Worm (Caenorhabditis elegans) whole organism, midembryonic: ENCODE data around the gene klp-3.

Experiments used
- T22C8.4 ChIP-seq: fragments of 200-800 bp; sonication (Bioruptor generic); IDR thresholded peaks from 2 replicates; pipeline ENCODE4 v1.3.6; 2022; ENCODE audit warnings: missing genetic modification characterization, missing compliant biosample characterization
- cog-1 ChIP-seq: sonication (generic microtip); optimal IDR thresholded peaks from 2 replicates; lab custom pipeline; 2016; ENCODE audit warnings: missing genetic modification characterization, missing compliant biosample characterization
- flt-1 ChIP-seq: fragments of 200-800 bp; sonication (Bioruptor generic); IDR thresholded peaks from 2 replicates; pipeline ENCODE4 v1.3.6; 2022; ENCODE audit warnings: missing genetic modification characterization, missing compliant biosample characterization
- klf-2 ChIP-seq: fragments of 200-800 bp; sonication (Bioruptor generic); conservative IDR thresholded peaks from 2 replicates; pipeline ENCODE4 v1.3.6; 2022; ENCODE audit warnings: missing genetic modification reagents, missing genetic modification characterization, missing compliant biosample characterization
- med-1 ChIP-seq: sonication (generic microtip); optimal IDR thresholded peaks from 2 replicates; lab custom pipeline; 2017; ENCODE audit warnings: missing genetic modification characterization, mild to moderate bottlenecking, missing compliant biosample characterization, antibody characterized with exemption, missing genetic modification reagents; ENCODE audit not compliant: insufficient read depth
- ref-1 ChIP-seq: fragments of 200-800 bp; sonication (Bioruptor generic); conservative IDR thresholded peaks from 2 replicates; pipeline ENCODE4 v1.3.6; 2022; ENCODE audit warnings: missing genetic modification reagents, missing genetic modification characterization, missing compliant biosample characterization
- tab-1 ChIP-seq: fragments of 200-800 bp; sonication (Bioruptor generic); IDR thresholded peaks from 2 replicates; pipeline ENCODE4 v1.3.6; 2022; ENCODE audit warnings: missing genetic modification characterization, missing compliant biosample characterization
- ztf-23 ChIP-seq: fragments of 200-800 bp; sonication (Bioruptor generic); IDR thresholded peaks from 2 replicates; pipeline ENCODE4 v1.3.6; 2022; ENCODE audit warnings: missing genetic modification reagents, missing genetic modification characterization, missing compliant biosample characterization
- ztf-29 ChIP-seq: fragments of 200-800 bp; sonication (Bioruptor generic); IDR thresholded peaks from 2 replicates; pipeline ENCODE4 v1.3.6; 2022; ENCODE audit warnings: missing genetic modification reagents, missing genetic modification characterization, missing compliant biosample characterization

Gene klp-3

ce11 chrII:7808950-7809349, 33.2 kb upstream of the klp-3 start:
- TF ChIP-seq T22C8.4 (GFP tag; lab: Robert Waterston, UW) = no peak
- TF ChIP-seq tab-1 (GFP tag; lab: Robert Waterston, UW) = no peak
- no peak for TF ChIP-seq flt-1 (GFP tag; lab: Robert Waterston, UW)
- TF ChIP-seq ztf-29 (GFP tag; lab: Robert Waterston, UW) = no peak

DNA sequence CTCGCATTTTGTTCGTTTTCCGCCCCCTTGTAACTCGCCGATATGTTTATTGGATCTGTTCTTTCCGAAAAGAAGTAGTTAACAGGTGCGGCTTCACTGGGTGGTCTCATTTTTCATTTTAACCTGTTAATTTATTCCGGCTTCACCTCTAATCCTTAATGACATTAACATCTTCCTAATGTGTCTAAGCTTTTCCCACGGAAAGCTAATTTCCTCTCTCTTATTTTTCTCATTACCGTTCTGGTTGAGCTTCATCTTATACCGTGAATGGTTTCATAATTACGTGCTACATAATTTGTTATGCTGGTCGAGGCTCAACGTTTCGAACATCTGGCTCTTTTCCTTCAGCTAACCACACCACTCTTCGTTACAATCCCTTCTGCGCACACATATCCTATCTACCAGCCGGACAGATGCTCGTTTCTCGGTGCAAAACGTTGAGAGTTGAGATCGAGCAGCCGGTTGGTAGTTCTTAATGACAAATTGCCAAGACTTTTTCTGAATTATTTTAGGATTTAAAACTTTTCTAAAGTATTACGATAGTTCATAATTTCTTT, 32.7 kb upstream of the klp-3 start:
- TF ChIP-seq flt-1 (GFP tag; lab: Robert Waterston, UW) (no peak), cog-1 (tag; lab: Kevin White, UChicago) (peak; percentile 85), med-1 (no peak), klf-2 (GFP tag; lab: Robert Waterston, UW) (no peak), ztf-23 (no peak), ztf-29 (GFP tag; lab: Robert Waterston, UW) (no peak), tab-1 (GFP tag; lab: Robert Waterston, UW) (no peak)

- no peak for TF ChIP-seq flt-1 (GFP tag; lab: Robert Waterston, UW)
- no peak for TF ChIP-seq med-1
- no peak for TF ChIP-seq ztf-29 (GFP tag; lab: Robert Waterston, UW)
- no peak for TF ChIP-seq T22C8.4 (GFP tag; lab: Robert Waterston, UW)
- TF ChIP-seq cog-1 (tag; lab: Kevin White, UChicago) = no peak
- TF ChIP-seq ztf-23 = no peak
- TF ChIP-seq ref-1 = no peak
- no peak for TF ChIP-seq tab-1 (GFP tag; lab: Robert Waterston, UW)
- TF ChIP-seq klf-2 (GFP tag; lab: Robert Waterston, UW) = no peak
Observed at ce11 chrII:7810162-7810868, 31.8 kb upstream of the klp-3 start.

DNA sequence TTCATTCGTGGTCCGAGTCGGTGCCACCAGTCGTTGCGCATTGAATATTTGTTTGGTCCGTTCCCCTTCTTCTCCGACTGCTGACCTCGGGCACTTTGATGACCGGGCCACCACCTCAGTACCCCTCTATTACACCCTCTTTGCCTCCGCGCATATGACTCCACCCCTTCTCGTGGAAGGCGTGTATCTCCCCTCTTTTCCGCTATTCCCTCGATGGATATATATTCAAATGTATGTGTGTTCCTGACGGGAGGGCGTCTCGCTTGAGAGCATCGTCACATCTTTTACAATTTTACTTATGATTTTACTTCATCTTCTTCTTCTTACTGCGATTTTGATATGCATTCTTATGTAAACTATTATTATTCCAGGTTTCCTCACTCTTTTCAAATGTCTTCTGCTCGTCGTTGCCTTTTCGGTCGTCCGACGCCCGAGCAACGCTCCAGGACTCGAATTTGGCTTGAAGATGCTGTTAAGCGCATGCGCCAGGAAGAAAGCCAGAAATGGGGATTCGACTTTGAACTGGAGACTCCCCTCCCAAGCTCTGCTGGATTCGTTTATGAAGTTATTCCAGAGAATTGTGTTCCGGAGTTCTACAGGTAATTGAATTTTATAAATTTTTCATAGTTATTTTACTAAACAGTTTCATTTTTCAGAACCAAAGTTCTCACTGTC, 31.1 kb upstream of the klp-3 start, which contains the start of gene cki-1:
Gene cki-1, plus strand, starts transcription at position 372 of the 675 bp plus-strand sequence.
- TF ChIP-seq tab-1 (GFP tag; lab: Robert Waterston, UW) (0 out of 2 replicates have a peak, but pooled peaks have one; percentile 48), ref-1 (no peak), med-1 (no peak), ztf-23 (peak; percentile 61; the same call in 1 of the 2 replicates), cog-1 (tag; lab: Kevin White, UChicago) (no peak), flt-1 (GFP tag; lab: Robert Waterston, UW) (peak; percentile 58), T22C8.4 (GFP tag; lab: Robert Waterston, UW) (no peak), klf-2 (GFP tag; lab: Robert Waterston, UW) (no peak)

ce11 chrII:7812332-7812731, 29.8 kb upstream of the klp-3 start:
- TF ChIP-seq ztf-29 (GFP tag; lab: Robert Waterston, UW) (0 out of 2 replicates have a peak, but pooled peaks have one; percentile 26), klf-2 (GFP tag; lab: Robert Waterston, UW) (0 out of 2 replicates have a peak, but pooled peaks have one; percentile 43), cog-1 (tag; lab: Kevin White, UChicago) (peak; percentile 36), flt-1 (GFP tag; lab: Robert Waterston, UW) (peak; percentile 61; the same call in 1 of the 2 replicates), T22C8.4 (GFP tag; lab: Robert Waterston, UW) (no peak)

- TF ChIP-seq ztf-23 (no peak), cog-1 (tag; lab: Kevin White, UChicago) (no peak), T22C8.4 (GFP tag; lab: Robert Waterston, UW) (0 out of 2 replicates have a peak, but pooled peaks have one; percentile 25)
Observed at ce11 chrII:7813237-7813636, 28.9 kb upstream of the klp-3 start.

DNA sequence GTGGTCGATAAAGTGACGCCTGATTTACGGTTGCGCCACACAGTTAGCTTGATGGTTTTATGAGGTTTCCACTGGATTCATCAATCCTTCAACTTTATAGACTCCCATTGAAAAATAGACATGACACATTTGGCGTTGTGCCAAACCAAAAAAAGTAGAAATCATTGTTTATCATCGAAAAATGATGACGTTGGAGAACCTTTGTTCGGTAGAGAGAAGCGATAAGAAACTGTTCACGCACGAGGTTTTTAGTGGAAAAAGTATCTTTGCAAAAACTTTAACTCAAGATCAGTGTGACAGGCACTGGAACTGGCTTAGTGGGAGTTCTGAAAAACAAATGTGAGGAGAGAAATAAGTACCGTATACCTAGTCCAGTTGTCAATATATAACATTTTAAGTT, 28.5 kb upstream of the klp-3 start:
- no peak for TF ChIP-seq ztf-23
- no peak for TF ChIP-seq ztf-29 (GFP tag; lab: Robert Waterston, UW)
- no peak for TF ChIP-seq klf-2 (GFP tag; lab: Robert Waterston, UW)
- TF ChIP-seq T22C8.4 (GFP tag; lab: Robert Waterston, UW) = no peak
- no peak for TF ChIP-seq ref-1
- no peak for TF ChIP-seq cog-1 (tag; lab: Kevin White, UChicago)
- TF ChIP-seq med-1 = no peak
- TF ChIP-seq tab-1 (GFP tag; lab: Robert Waterston, UW) = no peak
- TF ChIP-seq flt-1 (GFP tag; lab: Robert Waterston, UW) = no peak

DNA sequence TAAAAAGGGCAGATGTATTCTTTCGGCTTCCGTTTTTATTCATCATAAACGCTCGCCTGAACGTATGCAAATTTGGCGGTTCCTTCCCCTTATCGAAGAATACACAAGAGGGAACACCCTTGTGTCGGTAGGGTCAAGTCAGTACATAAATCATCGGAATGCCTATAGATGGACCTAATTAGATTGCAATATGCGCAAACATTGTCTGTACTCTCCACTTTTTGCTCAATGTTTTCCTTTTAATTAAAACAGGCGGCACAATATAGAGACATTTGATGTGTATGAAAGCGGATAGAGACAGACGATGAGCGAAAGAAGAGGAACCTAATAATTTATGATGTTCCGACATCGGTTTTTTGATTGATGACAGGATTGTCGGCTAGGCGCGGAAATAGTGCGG, 27.9 kb upstream of the klp-3 start:
- TF ChIP-seq cog-1 (tag; lab: Kevin White, UChicago) (peak; percentile 57), tab-1 (GFP tag; lab: Robert Waterston, UW) (0 out of 2 replicates have a peak, but pooled peaks have one; percentile 32), T22C8.4 (GFP tag; lab: Robert Waterston, UW) (no peak)

ce11 chrII:7814915-7815314, 27.2 kb upstream of the klp-3 start:
- TF ChIP-seq ztf-29 (GFP tag; lab: Robert Waterston, UW) = no peak
- TF ChIP-seq ztf-23 = no peak
- no peak for TF ChIP-seq med-1
- no peak for TF ChIP-seq cog-1 (tag; lab: Kevin White, UChicago)
- TF ChIP-seq T22C8.4 (GFP tag; lab: Robert Waterston, UW) = no peak
- TF ChIP-seq tab-1 (GFP tag; lab: Robert Waterston, UW) = no peak
- no peak for TF ChIP-seq flt-1 (GFP tag; lab: Robert Waterston, UW)
- TF ChIP-seq klf-2 (GFP tag; lab: Robert Waterston, UW) = no peak
- TF ChIP-seq ref-1 = no peak

DNA sequence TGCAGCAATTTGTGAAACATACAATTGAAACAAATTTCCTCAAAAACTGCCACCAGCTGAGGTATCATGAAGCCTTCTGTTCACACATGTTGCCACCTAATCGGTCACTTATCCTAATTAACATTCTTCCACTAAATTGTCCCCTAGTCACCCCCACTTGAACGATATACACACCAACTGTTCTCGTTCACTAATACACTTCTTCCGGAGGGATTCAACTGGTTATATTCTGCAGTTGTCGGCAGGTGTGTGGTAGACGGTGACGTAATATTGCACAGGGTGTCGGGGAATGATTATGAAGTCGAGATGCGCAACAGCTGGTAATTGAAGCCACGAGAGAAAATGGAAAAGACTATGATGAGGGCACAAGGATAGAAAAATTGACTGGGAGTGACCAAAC, 26.7 kb upstream of the klp-3 start:
- TF ChIP-seq ref-1 = no peak
- no peak for TF ChIP-seq med-1
- TF ChIP-seq klf-2 (GFP tag; lab: Robert Waterston, UW) = no peak
- TF ChIP-seq cog-1 (tag; lab: Kevin White, UChicago) = no peak
- no peak for TF ChIP-seq ztf-23
- no peak for TF ChIP-seq ztf-29 (GFP tag; lab: Robert Waterston, UW)
- no peak for TF ChIP-seq T22C8.4 (GFP tag; lab: Robert Waterston, UW)
- TF ChIP-seq tab-1 (GFP tag; lab: Robert Waterston, UW) = no peak
- no peak for TF ChIP-seq flt-1 (GFP tag; lab: Robert Waterston, UW)
